Fruit fly (Drosophila melanogaster): Measurements from ENCODE around the gene S1P.

The S1P gene

DNA sequence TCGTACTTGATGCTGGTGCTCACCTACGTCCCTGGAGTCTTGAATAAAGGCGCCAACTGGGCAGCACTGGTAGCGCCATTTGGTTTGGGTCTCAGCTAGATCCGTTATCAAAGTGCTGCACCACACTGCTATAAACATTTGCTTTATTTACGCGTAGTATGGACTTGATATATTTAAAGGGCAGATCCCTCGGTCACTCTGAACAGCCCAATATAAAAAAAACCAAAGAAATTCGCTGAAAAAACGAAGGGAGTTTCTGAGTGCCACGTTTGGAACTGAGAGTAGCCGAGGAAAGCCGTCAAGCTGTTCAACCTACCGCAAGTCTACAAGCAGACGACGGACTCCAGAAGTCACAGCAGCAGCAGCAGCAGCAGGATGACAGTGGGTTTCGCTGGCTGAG lies 23.6 kb upstream of the S1P start, which contains the start of gene Atox1 (continued):
- TF ChIP-seq Usf (GFP tag; optimal IDR thresholded peaks at IDR 0.05) (no peak), vvl (GFP tag; IDR thresholded peaks at IDR 0.05) (0 out of 2 replicates have a peak, but pooled peaks have one; percentile 52), ken (GFP tag; IDR thresholded peaks at IDR 0.05) (peak; percentile 45; the same call in 1 of the 3 replicates), Scr (GFP tag; IDR thresholded peaks at IDR 0.05; ENCODE audit: partially characterized antibody) (0 out of 2 replicates have a peak, but pooled peaks have one; percentile 16), CG10274 (GFP tag; optimal IDR thresholded peaks at IDR 0.05) (no peak), Dek (tag; optimal IDR thresholded peaks at IDR 0.05) (peak; percentile 52), maf-S (GFP tag; optimal IDR thresholded peaks at IDR 0.05) (no peak), prd (optimal IDR thresholded peaks at IDR 0.05) (no peak), prd (GFP tag; IDR thresholded peaks at IDR 0.05) (no peak), sisA (GFP tag; IDR thresholded peaks at IDR 0.05) (no peak), sug (tag; optimal IDR thresholded peaks at IDR 0.05) (peak; percentile 59), CG17912 (GFP tag; optimal IDR thresholded peaks at IDR 0.05) (peak; percentile 72), CG13624 (GFP tag; optimal IDR thresholded peaks at IDR 0.05) (peak; percentile 66), pb (GFP tag; optimal IDR thresholded peaks at IDR 0.05) (peak; percentile 23), CG4617 (GFP tag; optimal IDR thresholded peaks at IDR 0.05; ENCODE audit: borderline replicate concordance) (peak; percentile 73), CG7987 (GFP tag; optimal IDR thresholded peaks at IDR 0.05) (peak; percentile 72), dimm (GFP tag; IDR thresholded peaks at IDR 0.05) (no peak), CG3065 (GFP tag; optimal IDR thresholded peaks at IDR 0.05) (no peak), E2f2 (GFP tag; IDR thresholded peaks at IDR 0.05) (peak; percentile 99), CG9797 (GFP tag; optimal IDR thresholded peaks at IDR 0.05) (peak; percentile 83), sd (tag; optimal IDR thresholded peaks at IDR 0.05) (peak; percentile 13), CG32772 (GFP tag; IDR thresholded peaks at IDR 0.05) (peak; percentile 59), CG15601 (tag; optimal IDR thresholded peaks at IDR 0.05) (peak; percentile 70), sim (GFP tag; IDR thresholded peaks at IDR 0.05) (no peak), inv (GFP tag; IDR thresholded peaks at IDR 0.05; ENCODE audit: partially characterized antibody) (no peak), CG42726 (GFP tag; IDR thresholded peaks at IDR 0.05; ENCODE audit: partially characterized antibody) (peak; percentile 43; the same call in 1 of the 2 replicates), CG11560 (tag; IDR thresholded peaks at IDR 0.05) (peak; percentile 54; the same call in 2 of the 3 replicates), CG10209 (GFP tag; optimal IDR thresholded peaks at IDR 0.05) (peak; percentile 27), CG4424 (GFP tag; optimal IDR thresholded peaks at IDR 0.05) (peak; percentile 10), Pdp1 (GFP tag; optimal IDR thresholded peaks at IDR 0.05) (peak; percentile 10 to 53), Abd-B (GFP tag; optimal IDR thresholded peaks at IDR 0.05) (peak; percentile 80), bsh (GFP tag; optimal IDR thresholded peaks at IDR 0.05) (no peak), CG8478 (optimal IDR thresholded peaks at IDR 0.05) (no peak), CG18619 (GFP tag; optimal IDR thresholded peaks at IDR 0.05) (peak; percentile 38), CG4820 (GFP tag; optimal IDR thresholded peaks at IDR 0.05) (no peak), CG10462 (GFP tag; optimal IDR thresholded peaks at IDR 0.05) (no peak), bigmax (GFP tag; optimal IDR thresholded peaks at IDR 0.05) (peak; percentile 40), slbo (GFP tag; IDR thresholded peaks at IDR 0.05) (peak; percentile 45), sens (GFP tag) (peak; percentile 78), ind (GFP tag; optimal IDR thresholded peaks at IDR 0.05) (no peak), ftz-f1 (GFP tag; optimal IDR thresholded peaks at IDR 0.05) (peak; percentile 69), pita (GFP tag; optimal IDR thresholded peaks at IDR 0.05) (peak; percentile 95), Bgb (GFP tag; IDR thresholded peaks at IDR 0.05; ENCODE audit: partially characterized antibody) (peak; percentile 37), az2 (GFP tag; optimal IDR thresholded peaks at IDR 0.05) (no peak), Fer2 (tag; optimal IDR thresholded peaks at IDR 0.05) (peak; percentile 35), ase (GFP tag; IDR thresholded peaks at IDR 0.05) (no peak), Dp (GFP tag; optimal IDR thresholded peaks at IDR 0.05) (peak; percentile 99), Adf1 (GFP tag; IDR thresholded peaks at IDR 0.05) (0 out of 2 replicates have a peak, but pooled peaks have one; percentile 24), Elba2 (GFP tag; optimal IDR thresholded peaks at IDR 0.05) (no peak), CG4328 (GFP tag; optimal IDR thresholded peaks at IDR 0.05) (peak; percentile 43), knrl (GFP tag; IDR thresholded peaks at IDR 0.05; ENCODE audit: partially characterized antibody) (peak; percentile 48; the same call in 1 of the 3 replicates)
